In genomic region chr2L:1913047-1913760, dm6 we compare ENCODE assay signal across 3 fruit fly cellular contexts.
TF ChIP-seq lines count a peak whose summit lies in the region.

No protein-coding gene starts in this region.

- no peak for TF ChIP-seq CTCF in whole organism, embryonic (GFP tag; optimal IDR thresholded peaks at IDR 0.05; lab: Kevin White, UChicago)

TF ChIP-seq in whole organism, adult, 20 proteins besides CTCF, POLR2A, EP300 and RAD21:
- TF ChIP-seq CG11617 (GFP tag; optimal IDR thresholded peaks at IDR 0.05; lab: Kevin White, UChicago) (peak; percentile 18), tj (GFP tag; optimal IDR thresholded peaks at IDR 0.05; lab: Kevin White, UChicago) (peak; percentile 11), kay (GFP tag; lab: Kevin White, UChicago; ENCODE audit: borderline replicate concordance) (peak; percentile 38), Crg-1 (GFP tag; optimal IDR thresholded peaks at IDR 0.05; lab: Kevin White, UChicago) (no peak)

TF ChIP-seq in whole organism, embryonic, 481 proteins besides CTCF, POLR2A, EP300 and RAD21 (continues in another document):
- TF ChIP-seq CG8290 (GFP tag; optimal IDR thresholded peaks at IDR 0.05; lab: Kevin White, UChicago), result no peak
- peak in 1 of 2 experiments; percentile 58 for TF ChIP-seq CG8290 (tag; optimal IDR thresholded peaks at IDR 0.05; lab: Kevin White, UChicago)
- peak; percentile 17 for TF ChIP-seq CG10209 (GFP tag; optimal IDR thresholded peaks at IDR 0.05; lab: Kevin White, UChicago)
- no peak for TF ChIP-seq ab (GFP tag; optimal IDR thresholded peaks at IDR 0.05; lab: Kevin White, UChicago)
- TF ChIP-seq Jarid2 (GFP tag; optimal IDR thresholded peaks at IDR 0.05; lab: Kevin White, UChicago), result peak; percentile 2
- TF ChIP-seq Blimp-1 (GFP tag; optimal IDR thresholded peaks at IDR 0.05; lab: Kevin White, UChicago), result peak; percentile 24
- peak; percentile 22; the same call in 1 of the 3 replicates for TF ChIP-seq CG16813 (GFP tag; IDR thresholded peaks at IDR 0.05; lab: Robert Waterston, UW; ENCODE audit: partially characterized antibody)
- TF ChIP-seq fd64A (GFP tag; optimal IDR thresholded peaks at IDR 0.05; lab: Kevin White, UChicago), result peak; percentile 31
- TF ChIP-seq Bteb2 (GFP tag; optimal IDR thresholded peaks at IDR 0.05; lab: Kevin White, UChicago), result no peak
- TF ChIP-seq Asciz (GFP tag; optimal IDR thresholded peaks at IDR 0.05; lab: Kevin White, UChicago), result peak; percentile 52
- peak; percentile 0 for TF ChIP-seq Fer1 (GFP tag; optimal IDR thresholded peaks at IDR 0.05; lab: Kevin White, UChicago)
- peak; percentile 33 for TF ChIP-seq PHDP (tag; optimal IDR thresholded peaks at IDR 0.05; lab: Kevin White, UChicago)
- peak; percentile 26 for TF ChIP-seq gem (tag; optimal IDR thresholded peaks at IDR 0.05; lab: Kevin White, UChicago)
- no peak for TF ChIP-seq dpn (GFP tag; optimal IDR thresholded peaks at IDR 0.05; lab: Kevin White, UChicago)
- no peak for TF ChIP-seq MBD-R2 (GFP tag; IDR thresholded peaks at IDR 0.05; lab: Robert Waterston, UW)
- TF ChIP-seq emc (GFP tag; optimal IDR thresholded peaks at IDR 0.05; lab: Kevin White, UChicago), result no peak
- TF ChIP-seq Hr78 (GFP tag; optimal IDR thresholded peaks at IDR 0.05; lab: Kevin White, UChicago), result peak in 1 of 2 experiments; percentile 74
- peak; percentile 26; the same call in 1 of the 2 replicates for TF ChIP-seq Xrp1 (GFP tag; IDR thresholded peaks at IDR 0.05; lab: Robert Waterston, UW)
- TF ChIP-seq chinmo (GFP tag; IDR thresholded peaks at IDR 0.05; lab: Robert Waterston, UW; ENCODE audit: partially characterized antibody), result 0 out of 4 replicates have a peak, but pooled peaks have one; percentile 57
- TF ChIP-seq usp (GFP tag; optimal IDR thresholded peaks at IDR 0.05; lab: Kevin White, UChicago), result no peak
- TF ChIP-seq sob (GFP tag; IDR thresholded peaks at IDR 0.05; lab: Robert Waterston, UW), result peak; percentile 38; the same call in 1 of the 2 replicates
- peak; percentile 15 for TF ChIP-seq CG12769 (tag; optimal IDR thresholded peaks at IDR 0.05; lab: Kevin White, UChicago)
- no peak for TF ChIP-seq sc (optimal IDR thresholded peaks at IDR 0.05; lab: Kevin White, UChicago)
- TF ChIP-seq sc (GFP tag; optimal IDR thresholded peaks at IDR 0.05; lab: Kevin White, UChicago), result peak; percentile 42
- TF ChIP-seq CG17359 (tag; optimal IDR thresholded peaks at IDR 0.05; lab: Kevin White, UChicago), result peak; percentile 26
- peak; percentile 64 for TF ChIP-seq ATbp (GFP tag; optimal IDR thresholded peaks at IDR 0.05; lab: Kevin White, UChicago)
- TF ChIP-seq kni (GFP tag; optimal IDR thresholded peaks at IDR 0.05; lab: Kevin White, UChicago), result peak; percentile 12
- TF ChIP-seq nau (GFP tag; optimal IDR thresholded peaks at IDR 0.05; lab: Kevin White, UChicago), result peak; percentile 8
- TF ChIP-seq ci (GFP tag; IDR thresholded peaks at IDR 0.05; lab: Robert Waterston, UW), result 0 out of 3 replicates have a peak, but pooled peaks have one; percentile 52
- TF ChIP-seq fd3F (GFP tag; optimal IDR thresholded peaks at IDR 0.05; lab: Kevin White, UChicago), result peak; percentile 24
- TF ChIP-seq ara (GFP tag; IDR thresholded peaks at IDR 0.05; lab: Robert Waterston, UW), result 0 out of 2 replicates have a peak, but pooled peaks have one; percentile 32
- no peak for TF ChIP-seq Hmx (GFP tag; optimal IDR thresholded peaks at IDR 0.05; lab: Kevin White, UChicago)
- TF ChIP-seq sens (GFP tag; lab: Kevin White, UChicago), result peak; percentile 65
- TF ChIP-seq CG9876 (GFP tag; optimal IDR thresholded peaks at IDR 0.05; lab: Kevin White, UChicago), result no peak
- peak in 1 of 2 experiments; percentile 16 for TF ChIP-seq bsh (GFP tag; optimal IDR thresholded peaks at IDR 0.05; lab: Kevin White, UChicago)
- no peak for TF ChIP-seq inv (GFP tag; IDR thresholded peaks at IDR 0.05; lab: Robert Waterston, UW; ENCODE audit: partially characterized antibody)
- peak; percentile 11 for TF ChIP-seq CG1603 (tag; optimal IDR thresholded peaks at IDR 0.05; lab: Kevin White, UChicago)
- peak in 1 of 2 experiments; percentile 6 for TF ChIP-seq Eip74EF (GFP tag; optimal IDR thresholded peaks at IDR 0.05; lab: Kevin White, UChicago)
- TF ChIP-seq psq (GFP tag; optimal IDR thresholded peaks at IDR 0.05; lab: Kevin White, UChicago), result no peak
- peak; percentile 20 for TF ChIP-seq CG3407 (GFP tag; optimal IDR thresholded peaks at IDR 0.05; lab: Kevin White, UChicago)
- peak; percentile 3 for TF ChIP-seq CG11504 (tag; optimal IDR thresholded peaks at IDR 0.05; lab: Kevin White, UChicago)

TF ChIP-seq in whole organism, prepupa, 60 proteins besides CTCF, POLR2A, EP300 and RAD21:
- peak; percentile 49 for TF ChIP-seq fkh (GFP tag; optimal IDR thresholded peaks at IDR 0.05; lab: Kevin White, UChicago)
- no peak for TF ChIP-seq CG9139 (GFP tag; optimal IDR thresholded peaks at IDR 0.05; lab: Kevin White, UChicago)
- no peak for TF ChIP-seq OdsH (GFP tag; optimal IDR thresholded peaks at IDR 0.05; lab: Kevin White, UChicago)
- TF ChIP-seq svp (GFP tag; lab: Kevin White, UChicago), result peak; percentile 48
- TF ChIP-seq net (GFP tag; optimal IDR thresholded peaks at IDR 0.05; lab: Kevin White, UChicago), result peak; percentile 1
- 0 out of 2 replicates have a peak, but pooled peaks have one; percentile 19 for TF ChIP-seq CG15336 (GFP tag; IDR thresholded peaks at IDR 0.05; lab: Robert Waterston, UW)
